Fruit fly (Drosophila melanogaster) whole organism: ENCODE measurements around the gene CG14537.

ENCODE experiments used
- CG8478 ChIP-seq: fragments of >200 bp; optimal IDR thresholded peaks from 2 replicates; lab custom pipeline; 2018; ENCODE audit warnings: inconsistent platforms
- Dll ChIP-seq: fragments of >200 bp; optimal IDR thresholded peaks from 2 replicates; lab custom pipeline; 2017
- EcR ChIP-seq, 2 experiments: fragments of >200 bp; optimal IDR thresholded peaks; 2 replicates each; lab custom pipeline; 2017; ENCODE audit warnings: missing biosample characterization in 2 of 2, missing genetic modification characterization in 2 of 2, missing genetic modification reagents in 2 of 2
- pan ChIP-seq: fragments of >200 bp; optimal IDR thresholded peaks from 2 replicates; lab custom pipeline; 2017
- psq ChIP-seq: fragments of >200 bp; optimal IDR thresholded peaks from 2 replicates; lab custom pipeline; 2017
- usp ChIP-seq: fragments of >200 bp; optimal IDR thresholded peaks from 2 replicates; lab custom pipeline; 2017; ENCODE audit warnings: missing biosample characterization, missing genetic modification characterization, mixed read lengths

The CG14537 gene

DNA sequence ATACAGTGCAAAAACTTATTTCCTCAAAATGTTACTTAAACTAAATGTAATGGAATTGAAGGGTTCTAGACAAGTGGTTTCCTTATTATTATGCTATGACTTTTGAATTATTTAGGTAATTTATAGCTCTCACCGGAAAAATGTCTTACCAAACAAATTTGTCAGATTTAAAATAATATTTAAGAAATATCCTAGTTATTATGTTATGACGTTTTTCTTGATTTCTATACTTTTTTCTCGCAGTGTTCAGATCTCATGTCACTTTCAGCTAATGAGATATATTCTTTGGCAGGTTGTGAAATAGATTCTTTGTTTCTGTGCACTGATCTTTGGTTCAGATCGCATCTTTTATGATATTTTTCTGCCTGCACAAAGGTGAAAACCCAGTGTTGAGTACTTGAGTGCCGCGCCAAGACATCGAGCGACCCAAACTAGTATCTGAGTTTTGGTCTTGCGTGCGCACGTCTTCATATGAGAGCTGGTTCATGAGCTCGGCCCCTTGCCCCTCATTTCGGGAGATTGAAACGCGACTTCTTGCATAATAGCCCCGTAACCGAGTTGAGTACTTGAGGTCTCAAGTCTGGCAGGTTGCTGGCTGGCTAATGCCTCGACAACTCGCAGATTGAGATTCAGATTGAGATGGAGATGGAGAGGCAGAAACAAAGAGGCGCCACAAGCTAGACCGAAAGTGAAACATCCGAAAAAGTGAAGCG, 36.4 kb downstream of the CG14537 start:
- no peak for TF ChIP-seq usp (GFP tag; lab: Kevin White, UChicago)
- no peak for TF ChIP-seq CG8478 (lab: Kevin White, UChicago)
- no peak for TF ChIP-seq EcR (GFP tag; optimal IDR thresholded peaks at IDR 0.05; lab: Kevin White, UChicago)
- no peak for TF ChIP-seq psq (lab: Kevin White, UChicago)
- TF ChIP-seq pan (lab: Kevin White, UChicago), result no peak
- TF ChIP-seq Dll, result no peak

DNA sequence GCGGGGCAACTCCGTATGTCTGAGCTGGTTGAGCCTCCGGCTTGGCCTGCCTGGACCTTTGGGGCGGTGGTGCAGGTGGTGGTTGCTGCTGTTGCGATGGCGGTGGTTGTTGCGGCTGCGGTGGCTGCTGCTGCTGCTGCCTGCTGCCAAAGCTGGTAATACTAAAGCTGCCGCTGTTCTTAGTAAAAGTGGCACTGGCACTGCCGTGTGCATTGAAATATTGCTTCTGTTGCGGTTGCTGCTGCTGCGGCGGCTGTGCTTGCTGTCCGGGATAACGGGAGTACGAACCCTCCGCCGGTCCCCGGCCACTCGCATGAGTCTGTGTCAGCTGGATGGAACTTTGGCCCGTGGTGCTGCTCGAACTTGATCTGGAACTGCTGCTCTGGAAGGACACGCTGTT, 38.1 kb downstream of the CG14537 start:
- TF ChIP-seq EcR (GFP tag; optimal IDR thresholded peaks at IDR 0.05; lab: Kevin White, UChicago), result no peak
- TF ChIP-seq CG8478 (lab: Kevin White, UChicago), result no peak
- no peak for TF ChIP-seq pan (lab: Kevin White, UChicago)
- TF ChIP-seq psq (lab: Kevin White, UChicago), result no peak
- TF ChIP-seq usp (GFP tag; lab: Kevin White, UChicago), result no peak
- TF ChIP-seq Dll, result no peak

DNA sequence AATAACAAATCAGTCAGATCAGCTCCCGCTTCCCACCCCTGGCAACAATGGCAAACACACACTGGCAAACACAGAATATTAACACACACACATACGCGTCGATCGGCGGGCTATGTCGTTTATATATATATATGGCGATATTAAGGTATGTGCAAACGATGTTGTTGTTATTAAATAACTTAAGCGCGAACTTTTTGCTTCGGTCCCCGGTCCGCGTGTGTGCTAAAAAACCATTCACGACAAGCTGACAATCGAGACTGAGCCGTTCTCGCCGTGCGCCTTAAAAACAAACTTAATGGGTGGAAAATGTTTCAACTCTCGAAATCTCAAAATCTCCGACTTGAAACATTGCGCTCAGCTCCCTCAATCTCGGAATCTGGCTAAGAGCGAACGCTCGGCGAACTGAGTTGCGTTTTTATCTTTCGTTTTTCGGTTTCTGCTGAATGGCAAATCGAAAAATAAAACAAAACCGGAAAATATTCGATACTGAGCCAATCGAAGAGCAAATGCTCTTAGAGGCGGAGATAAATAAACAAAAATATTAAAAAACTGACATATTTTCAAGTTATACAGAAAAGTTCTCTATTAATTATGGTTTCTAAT, 39.1 kb downstream of the CG14537 start, which contains the start of gene spz3:
TSS of gene spz3 (minus strand) at position 261 of the 603 bp plus-strand sequence.
- no peak for TF ChIP-seq CG8478 (lab: Kevin White, UChicago)
- TF ChIP-seq EcR (GFP tag; optimal IDR thresholded peaks at IDR 0.05; lab: Kevin White, UChicago), result no peak
- no peak for TF ChIP-seq psq (lab: Kevin White, UChicago)
- no peak for TF ChIP-seq usp (GFP tag; lab: Kevin White, UChicago)

DNA sequence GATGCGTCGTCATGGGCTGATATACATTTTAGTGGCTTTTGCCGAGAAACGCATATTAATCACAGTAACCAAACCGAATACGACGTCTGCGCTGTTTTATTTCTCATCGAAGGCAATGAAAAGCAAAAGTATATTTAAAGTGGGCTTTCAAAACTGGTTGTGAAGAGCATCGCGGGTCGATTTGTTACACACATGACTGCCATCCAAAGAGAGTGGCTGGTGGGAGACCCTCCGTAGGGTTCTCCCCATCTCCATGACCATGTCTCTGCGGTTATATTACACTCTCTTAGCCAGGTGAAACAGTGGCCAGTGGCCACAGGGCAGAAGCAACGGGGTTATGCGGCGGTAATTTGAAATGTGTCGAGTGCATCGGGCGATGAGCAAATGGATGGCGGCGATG, 40.2 kb downstream of the CG14537 start:
- TF ChIP-seq pan (lab: Kevin White, UChicago), result no peak
- no peak for TF ChIP-seq EcR (GFP tag; optimal IDR thresholded peaks at IDR 0.05; lab: Kevin White, UChicago)
- TF ChIP-seq usp (GFP tag; lab: Kevin White, UChicago), result no peak
- TF ChIP-seq CG8478 (lab: Kevin White, UChicago), result no peak
- no peak for TF ChIP-seq psq (lab: Kevin White, UChicago)
- TF ChIP-seq Dll, result no peak

DNA sequence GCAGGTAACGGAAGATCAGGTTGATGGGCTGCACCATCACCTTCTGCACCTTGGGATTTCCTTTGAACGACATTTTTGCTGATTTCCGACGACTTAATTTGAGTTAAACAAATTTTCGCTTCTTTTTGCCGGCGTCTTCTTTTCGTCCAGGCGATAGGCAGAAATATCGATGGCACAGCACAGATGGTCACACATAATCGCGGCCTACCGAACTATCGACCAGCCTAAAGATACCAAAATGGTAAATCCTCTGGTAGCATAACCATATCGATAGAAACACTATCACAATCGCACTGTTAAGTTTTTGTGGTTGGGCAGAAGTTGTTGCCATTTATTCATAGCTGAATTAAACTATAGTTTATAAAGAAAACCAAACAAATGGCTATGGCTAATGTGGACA, 45.0 kb downstream of the CG14537 start, which contains the start of the genes SmE and CG34132:
TSS of gene SmE (minus strand) at position 180 of the 400 bp plus-strand sequence.
TSS of gene CG34132 (plus strand) at position 233 of the 400 bp plus-strand sequence.
- TF ChIP-seq pan (lab: Kevin White, UChicago) (no peak), EcR (GFP tag; optimal IDR thresholded peaks at IDR 0.05; lab: Kevin White, UChicago) (no peak), Dll (no peak), usp (GFP tag; lab: Kevin White, UChicago) (no peak), psq (lab: Kevin White, UChicago) (no peak), CG8478 (lab: Kevin White, UChicago) (no peak)

DNA sequence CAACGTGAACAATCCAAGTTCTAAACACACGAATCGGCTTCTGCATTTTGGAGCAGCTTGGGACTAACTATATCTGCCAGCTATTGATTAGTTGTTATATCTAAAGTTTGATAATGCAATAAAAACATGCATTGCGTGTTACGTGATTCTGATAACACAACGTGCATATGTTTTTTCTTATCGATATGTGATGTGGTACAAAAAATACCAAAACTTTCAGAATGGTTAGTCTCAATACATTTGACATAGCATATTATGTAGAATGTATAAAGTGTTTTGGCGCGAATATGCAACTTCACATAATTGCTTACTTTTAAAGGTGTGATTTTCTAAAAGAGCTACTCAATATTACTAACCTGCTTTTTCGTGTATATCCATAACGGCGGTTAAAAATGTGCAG, 45.7 kb downstream of the CG14537 start:
- TF ChIP-seq Dll, result no peak
- no peak for TF ChIP-seq pan (lab: Kevin White, UChicago)
- TF ChIP-seq EcR (GFP tag; optimal IDR thresholded peaks at IDR 0.05; lab: Kevin White, UChicago), result no peak
- no peak for TF ChIP-seq CG8478 (lab: Kevin White, UChicago)
- no peak for TF ChIP-seq psq (lab: Kevin White, UChicago)
- TF ChIP-seq usp (GFP tag; lab: Kevin White, UChicago), result no peak

DNA sequence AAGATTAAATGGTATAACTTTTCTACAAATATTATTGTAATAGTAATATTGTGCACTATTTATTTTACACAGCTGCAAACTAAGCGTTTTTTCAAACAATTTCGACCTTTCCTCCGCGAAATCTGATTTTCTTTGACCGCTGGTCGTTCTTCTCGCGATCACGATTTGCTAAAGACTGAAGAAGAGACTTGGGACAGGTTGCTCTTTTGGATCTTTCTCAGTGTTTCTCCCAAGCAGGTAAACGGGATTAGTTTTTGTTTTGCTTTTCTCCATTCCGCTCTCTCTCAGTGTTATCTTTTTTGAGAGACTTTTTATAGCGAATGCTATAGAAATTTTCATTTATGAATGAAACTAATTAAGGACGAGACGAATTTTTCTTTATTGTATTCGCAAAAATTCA, 47.1 kb downstream of the CG14537 start, which contains the start of gene CG7102:
TSS of gene CG7102 (minus strand) at position 181 of the 400 bp plus-strand sequence.
- TF ChIP-seq EcR (GFP tag; optimal IDR thresholded peaks at IDR 0.05; lab: Kevin White, UChicago) (no peak), pan (lab: Kevin White, UChicago) (no peak), usp (GFP tag; lab: Kevin White, UChicago) (no peak), CG8478 (lab: Kevin White, UChicago) (no peak), Dll (no peak), psq (lab: Kevin White, UChicago) (no peak)

DNA sequence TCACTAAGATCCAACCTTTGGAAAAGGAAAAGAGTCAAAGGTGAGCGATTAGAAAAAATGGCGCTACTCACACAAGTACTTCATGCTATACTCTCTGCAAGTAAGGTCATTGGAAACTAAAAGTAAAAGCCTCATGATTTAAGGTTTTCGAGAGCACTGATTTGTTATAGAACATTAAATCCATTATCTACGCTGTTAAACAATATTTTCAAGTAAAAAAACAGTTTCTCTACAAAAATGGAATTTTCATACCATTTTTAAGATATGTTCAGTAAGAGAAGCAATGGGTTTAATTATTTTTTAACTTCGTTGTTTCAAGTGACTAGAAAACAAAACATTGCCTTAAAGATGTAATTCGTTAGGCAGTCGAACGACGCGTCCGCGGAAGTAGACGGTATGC, 48.8 kb downstream of the CG14537 start, which contains the start of gene Spn28Da:
TSS of gene Spn28Da (minus strand) at position 101 of the 400 bp plus-strand sequence.
- no peak for TF ChIP-seq CG8478 (lab: Kevin White, UChicago)
- TF ChIP-seq pan (lab: Kevin White, UChicago), result no peak
- TF ChIP-seq EcR (GFP tag; optimal IDR thresholded peaks at IDR 0.05; lab: Kevin White, UChicago), result no peak
- no peak for TF ChIP-seq Dll
- TF ChIP-seq psq (lab: Kevin White, UChicago), result no peak
- TF ChIP-seq usp (GFP tag; lab: Kevin White, UChicago), result no peak

DNA sequence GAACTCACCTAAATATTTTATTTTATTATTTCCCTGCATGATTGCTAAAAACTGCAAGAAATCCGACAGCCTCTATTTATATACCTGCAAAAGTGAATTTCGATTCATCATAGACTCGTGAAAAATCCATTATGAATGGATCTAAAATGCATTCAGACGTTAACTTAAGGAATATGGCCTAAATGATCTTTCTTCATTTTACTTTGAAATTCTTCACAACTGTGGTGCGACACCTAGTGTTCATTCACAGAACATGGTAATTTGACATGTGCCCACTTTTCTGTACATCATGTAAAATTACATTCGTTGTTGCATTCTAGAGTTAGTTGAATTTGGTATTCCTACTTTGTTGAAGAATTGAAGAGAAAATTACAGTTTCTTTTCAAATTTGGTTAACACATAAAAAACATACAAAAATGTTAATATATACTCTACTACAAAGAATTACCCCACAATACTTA, 50.4 kb downstream of the CG14537 start, which contains the start of gene Spn28Db:
TSS of gene Spn28Db (minus strand) at position 51 of the 461 bp plus-strand sequence.
- TF ChIP-seq psq (lab: Kevin White, UChicago), result no peak
- TF ChIP-seq usp (GFP tag; lab: Kevin White, UChicago), result no peak
- TF ChIP-seq CG8478 (lab: Kevin White, UChicago), result no peak
- TF ChIP-seq EcR (GFP tag; optimal IDR thresholded peaks at IDR 0.05; lab: Kevin White, UChicago), result no peak
